Worm (Caenorhabditis elegans) whole organism, young adult: Measurements from ENCODE around the gene C53C7.3.
"Not testable (repeated sequence)": the region's sequence is repeated elsewhere in the genome, so short reads cannot be mapped to it uniquely, and the experiment has no call there.

ENCODE experiments used
- B0019.2 ChIP-seq: fragments of 200-800 bp; sonication (Bioruptor generic); conservative IDR thresholded peaks from 2 replicates; pipeline ENCODE4 v1.3.6; 2022; ENCODE audit warnings: missing genetic modification reagents, missing genetic modification characterization, missing compliant biosample characterization
- B0035.1 ChIP-seq: sonication (generic microtip); optimal IDR thresholded peaks from 2 replicates; lab custom pipeline; 2016; ENCODE audit warnings: missing genetic modification characterization, mild to moderate bottlenecking, missing compliant biosample characterization, missing genotype, missing genetic modification reagents
- B0261.1 ChIP-seq: sonication (generic microtip); optimal IDR thresholded peaks from 2 replicates; lab custom pipeline; 2016; ENCODE audit warnings: mild to moderate bottlenecking, missing genetic modification characterization, moderate library complexity, missing compliant biosample characterization
- D2030.7 ChIP-seq: fragments of 200-800 bp; sonication (Bioruptor generic); IDR thresholded peaks from 2 replicates; pipeline ENCODE4 v1.3.6; 2022; ENCODE audit warnings: missing genetic modification reagents, missing genetic modification characterization, missing compliant biosample characterization
- F37B4.10 ChIP-seq: fragments of 200-800 bp; sonication (Bioruptor generic); IDR thresholded peaks from 2 replicates; pipeline ENCODE4 v1.3.6; 2022; ENCODE audit warnings: missing genetic modification characterization, missing compliant biosample characterization
- K12H6.12 ChIP-seq: fragments of 200-800 bp; sonication (Bioruptor generic); optimal IDR thresholded peaks from 2 replicates; lab custom pipeline; 2018; ENCODE audit warnings: mild to moderate bottlenecking, missing genetic modification characterization, missing compliant biosample characterization
- T07F8.4 ChIP-seq: sonication (generic microtip); optimal IDR thresholded peaks from 2 replicates; lab custom pipeline; 2016; ENCODE audit warnings: mild to moderate bottlenecking, missing genetic modification characterization, moderate library complexity, missing compliant biosample characterization
- Y53G8AR.9 ChIP-seq: fragments of 200-800 bp; sonication (Bioruptor generic); conservative IDR thresholded peaks from 2 replicates; pipeline ENCODE4 v1.3.6; 2022; ENCODE audit warnings: missing genetic modification reagents, missing genetic modification characterization, missing compliant biosample characterization
- Y56A3A.18 ChIP-seq: fragments of 200-800 bp; sonication (Bioruptor generic); IDR thresholded peaks from 2 replicates; pipeline ENCODE4 v1.3.6; 2022; ENCODE audit warnings: missing genetic modification reagents, missing genetic modification characterization, missing compliant biosample characterization
- ZK185.1 ChIP-seq: sonication (generic microtip); optimal IDR thresholded peaks from 2 replicates; lab custom pipeline; 2016; ENCODE audit warnings: mild to moderate bottlenecking, missing genetic modification characterization, missing compliant biosample characterization; ENCODE audit not compliant: poor library complexity, severe bottlenecking
- aptf-3 ChIP-seq: fragments of 200-800 bp; sonication (Bioruptor generic); IDR thresholded peaks from 2 replicates; pipeline ENCODE4 v1.3.6; 2022; ENCODE audit warnings: missing genetic modification characterization, missing compliant biosample characterization
- atf-7 ChIP-seq: sonication (generic microtip); optimal IDR thresholded peaks from 2 replicates; lab custom pipeline; 2017; ENCODE audit warnings: mild to moderate bottlenecking, missing genetic modification characterization, missing compliant biosample characterization
- athp-1 ChIP-seq: sonication (generic microtip); optimal IDR thresholded peaks from 2 replicates; lab custom pipeline; 2017; ENCODE audit warnings: mild to moderate bottlenecking, missing genetic modification characterization, missing compliant biosample characterization
- bed-1 ChIP-seq: fragments of 200-800 bp; sonication (Bioruptor generic); IDR thresholded peaks from 2 replicates; pipeline ENCODE4 v1.3.6; 2022; ENCODE audit warnings: missing genetic modification reagents, missing genetic modification characterization, missing compliant biosample characterization
- cebp-1 ChIP-seq, 2 experiments: fragments of 200-800 bp in 1 of 2; sonication (Bioruptor generic) in 1 of 2; sonication (generic microtip) in 1 of 2; IDR thresholded peaks in 1 of 2; optimal IDR thresholded peaks in 1 of 2; 2 replicates each; pipeline versions ENCODE4 v1.3.6 to Lab custom; 2017 to 2022; ENCODE audit warnings: missing compliant biosample characterization in 2 of 2, missing genetic modification characterization in 2 of 2, mild to moderate bottlenecking in 1 of 2, missing genetic modification reagents in 1 of 2, moderate library complexity in 1 of 2
- ceh-91 ChIP-seq: fragments of 200-800 bp; sonication (Bioruptor generic); IDR thresholded peaks from 2 replicates; pipeline ENCODE4 v1.3.6; 2022; ENCODE audit warnings: missing genetic modification reagents, missing genetic modification characterization, missing compliant biosample characterization
- chd-7 ChIP-seq: sonication (generic microtip); optimal IDR thresholded peaks from 2 replicates; lab custom pipeline; 2016; ENCODE audit warnings: mild to moderate bottlenecking, missing genetic modification characterization, moderate library complexity, missing compliant biosample characterization
- dox-1 ChIP-seq: fragments of 200-800 bp; sonication (Bioruptor generic); IDR thresholded peaks from 2 replicates; pipeline ENCODE4 v1.3.6; 2022; ENCODE audit warnings: missing genetic modification reagents, missing genetic modification characterization, missing compliant biosample characterization
- egl-18 ChIP-seq: fragments of 200-800 bp; sonication (Bioruptor generic); IDR thresholded peaks from 2 replicates; pipeline ENCODE4 v1.3.6; 2022; ENCODE audit warnings: missing genetic modification reagents, missing genetic modification characterization, missing compliant biosample characterization
- gei-17 ChIP-seq: fragments of 200-800 bp; sonication (Bioruptor generic); optimal IDR thresholded peaks from 2 replicates; lab custom pipeline; 2018; ENCODE audit warnings: mild to moderate bottlenecking, missing genetic modification characterization, missing compliant biosample characterization
- him-1 ChIP-seq: sonication (generic microtip); optimal IDR thresholded peaks from 2 replicates; lab custom pipeline; 2016; ENCODE audit warnings: missing genotype, missing genetic modification reagents, missing genetic modification characterization, missing compliant biosample characterization
- hlh-26 ChIP-seq: fragments of 200-800 bp; sonication (Bioruptor generic); conservative IDR thresholded peaks from 2 replicates; pipeline ENCODE4 v1.3.6; 2022; ENCODE audit warnings: missing genetic modification reagents, missing genetic modification characterization, missing compliant biosample characterization
- hmg-1.2 ChIP-seq: fragments of 200-800 bp; sonication (Bioruptor generic); IDR thresholded peaks from 2 replicates; pipeline ENCODE4 v1.3.6; 2022; ENCODE audit warnings: missing genetic modification reagents, missing genetic modification characterization, missing compliant biosample characterization
- hrde-1 ChIP-seq: sonication (generic microtip); optimal IDR thresholded peaks from 2 replicates; lab custom pipeline; 2016; ENCODE audit warnings: missing genetic modification characterization, mild to moderate bottlenecking, missing compliant biosample characterization, moderate library complexity, missing genotype, missing genetic modification reagents, borderline replicate concordance
- hsf-1 ChIP-seq: fragments of 200-800 bp; sonication (Bioruptor generic); IDR thresholded peaks from 2 replicates; pipeline ENCODE4 v1.3.6; 2022; ENCODE audit warnings: missing genetic modification reagents, missing genetic modification characterization, missing compliant biosample characterization
- let-526 ChIP-seq: fragments of 200-800 bp; sonication (Bioruptor generic); IDR thresholded peaks from 2 replicates; pipeline ENCODE4 v1.3.6; 2022; ENCODE audit warnings: missing genetic modification reagents, missing genetic modification characterization, missing compliant biosample characterization
- lin-40 ChIP-seq: sonication (generic microtip); optimal IDR thresholded peaks from 2 replicates; lab custom pipeline; 2016; ENCODE audit warnings: missing genetic modification characterization, mild to moderate bottlenecking, missing compliant biosample characterization, missing genotype, missing genetic modification reagents
- lsy-27 ChIP-seq: sonication (generic microtip); optimal IDR thresholded peaks from 2 replicates; lab custom pipeline; 2017; ENCODE audit warnings: missing genetic modification characterization, mild to moderate bottlenecking, missing compliant biosample characterization, antibody characterized with exemption, missing genotype, borderline replicate concordance; ENCODE audit not compliant: insufficient read depth
- madf-10 ChIP-seq: sonication (generic microtip); optimal IDR thresholded peaks from 2 replicates; lab custom pipeline; 2016; ENCODE audit warnings: mild to moderate bottlenecking, missing genetic modification characterization, missing compliant biosample characterization
- mcd-1 ChIP-seq: fragments of 200-800 bp; sonication (Bioruptor generic); IDR thresholded peaks from 2 replicates; pipeline ENCODE4 v1.3.6; 2022; ENCODE audit warnings: missing genetic modification reagents, missing genetic modification characterization, missing compliant biosample characterization
- mes-4 ChIP-seq: sonication (generic microtip); optimal IDR thresholded peaks from 2 replicates; lab custom pipeline; 2016; ENCODE audit warnings: missing genotype, missing genetic modification characterization, missing compliant biosample characterization
- nfyb-1 ChIP-seq: fragments of 200-800 bp; sonication (Bioruptor generic); IDR thresholded peaks from 2 replicates; pipeline ENCODE4 v1.3.6; 2022; ENCODE audit warnings: missing genetic modification reagents, missing genetic modification characterization, missing compliant biosample characterization
- nhr-27 ChIP-seq: fragments of 200-800 bp; sonication (Bioruptor generic); optimal IDR thresholded peaks from 2 replicates; lab custom pipeline; 2018; ENCODE audit warnings: mild to moderate bottlenecking, missing genetic modification characterization, moderate library complexity, missing compliant biosample characterization
- repo-1 ChIP-seq: sonication (generic microtip); optimal IDR thresholded peaks from 2 replicates; lab custom pipeline; 2017; ENCODE audit warnings: mild to moderate bottlenecking, missing genetic modification characterization, missing compliant biosample characterization
- snpc-1.1 ChIP-seq: sonication (generic microtip); optimal IDR thresholded peaks from 2 replicates; lab custom pipeline; 2017; ENCODE audit warnings: missing genetic modification characterization, mild to moderate bottlenecking, missing compliant biosample characterization, antibody characterized with exemption, moderate library complexity, missing genotype, missing genetic modification reagents; ENCODE audit not compliant: insufficient read depth
- snpc-3.4 ChIP-seq: sonication (generic microtip); optimal IDR thresholded peaks from 2 replicates; lab custom pipeline; 2017; ENCODE audit warnings: missing genetic modification characterization, mild to moderate bottlenecking, missing compliant biosample characterization, antibody characterized with exemption, moderate library complexity, missing genotype, missing genetic modification reagents
- snpc-4 ChIP-seq, 5 experiments: fragments of 150-350 bp in 1 of 5; sonication (generic microtip) in 4 of 5; optimal IDR thresholded peaks; 2 replicates each; lab custom pipeline; 2014 to 2018; ENCODE audit warnings: missing genetic modification characterization in 5 of 5, missing biosample characterization in 3 of 5, antibody characterized with exemption in 2 of 5, mild to moderate bottlenecking in 2 of 5, missing compliant biosample characterization in 2 of 5, missing genotype in 2 of 5, moderate library complexity in 2 of 5, missing genetic modification reagents in 1 of 5
- somi-1 ChIP-seq: fragments of 200-800 bp; sonication (Bioruptor generic); optimal IDR thresholded peaks from 2 replicates; lab custom pipeline; 2018; ENCODE audit warnings: mild to moderate bottlenecking, missing genetic modification characterization, missing compliant biosample characterization
- unc-130 ChIP-seq: sonication (generic microtip); optimal IDR thresholded peaks from 2 replicates; lab custom pipeline; 2016; ENCODE audit warnings: missing genetic modification reagents, missing genetic modification characterization, missing compliant biosample characterization
- zim-3 ChIP-seq: sonication (generic microtip); optimal IDR thresholded peaks from 2 replicates; lab custom pipeline; 2017; ENCODE audit warnings: mild to moderate bottlenecking, missing genetic modification characterization, moderate library complexity, missing compliant biosample characterization
- ztf-22 ChIP-seq: fragments of 200-800 bp; sonication (Bioruptor generic); optimal IDR thresholded peaks from 2 replicates; lab custom pipeline; 2018; ENCODE audit warnings: mild to moderate bottlenecking, missing genetic modification characterization, moderate library complexity, missing compliant biosample characterization
- ztf-26 ChIP-seq: sonication (generic microtip); optimal IDR thresholded peaks from 2 replicates; lab custom pipeline; 2017; ENCODE audit warnings: missing genetic modification characterization, missing compliant biosample characterization
- ztf-28 ChIP-seq: fragments of 200-800 bp; sonication (Bioruptor generic); IDR thresholded peaks from 2 replicates; pipeline ENCODE4 v1.3.6; 2022; ENCODE audit warnings: missing genetic modification reagents, missing genetic modification characterization, missing compliant biosample characterization
- ztf-3 ChIP-seq: fragments of 200-800 bp; sonication (Bioruptor generic); optimal IDR thresholded peaks from 2 replicates; lab custom pipeline; 2018; ENCODE audit warnings: mild to moderate bottlenecking, missing genetic modification characterization, missing compliant biosample characterization
- ztf-6 ChIP-seq: fragments of 200-800 bp; sonication (Bioruptor generic); IDR thresholded peaks from 2 replicates; pipeline ENCODE4 v1.3.6; 2022; ENCODE audit warnings: missing genetic modification reagents, missing genetic modification characterization, missing compliant biosample characterization

Gene C53C7.3

DNA sequence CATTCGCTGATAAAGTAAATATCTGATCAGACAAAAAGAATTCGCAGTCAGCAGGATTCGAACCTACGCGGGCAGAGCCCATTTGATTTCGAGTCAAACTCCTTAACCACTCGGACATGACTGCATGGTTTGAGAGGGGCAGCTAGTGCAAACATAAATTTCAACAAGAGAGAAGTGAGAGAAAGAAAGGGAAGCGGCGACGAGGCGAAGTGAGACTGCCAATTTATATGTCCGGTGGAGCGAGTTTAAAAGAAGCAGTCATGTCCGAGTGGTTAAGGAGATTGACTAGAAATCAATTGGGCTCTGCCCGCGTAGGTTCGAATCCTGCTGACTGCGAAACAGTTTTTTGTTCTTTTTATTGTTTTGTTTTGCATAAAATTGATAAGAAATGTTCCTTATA, 2.0 kb upstream of the C53C7.3 start (continued):
- peak; percentile 88 for TF ChIP-seq B0035.1 (tag; lab: Kevin White, UChicago)
- TF ChIP-seq madf-10 (tag; lab: Kevin White, UChicago), result peak; percentile 87
- TF ChIP-seq mes-4 (tag; lab: Kevin White, UChicago), result peak; percentile 48
- TF ChIP-seq ceh-91 (GFP tag; lab: Robert Waterston, UW), result 0 out of 2 replicates have a peak, but pooled peaks have one; percentile 24
- peak; percentile 88 for TF ChIP-seq ztf-26 (tag; lab: Kevin White, UChicago)
- peak; percentile 68 for TF ChIP-seq let-526 (GFP tag; lab: Robert Waterston, UW)
- TF ChIP-seq ztf-6 (GFP tag; lab: Robert Waterston, UW), result peak; percentile 9; the same call in 1 of the 2 replicates
- peak; percentile 75 for TF ChIP-seq athp-1
- TF ChIP-seq hrde-1 (tag; lab: Kevin White, UChicago), result peak; percentile 82
- 0 out of 2 replicates have a peak, but pooled peaks have one; percentile 73 for TF ChIP-seq F37B4.10
- peak; percentile 38 for TF ChIP-seq snpc-1.1 (tag; lab: Kevin White, UChicago)
- TF ChIP-seq lin-40, result peak; percentile 95
- TF ChIP-seq somi-1 (GFP tag; lab: Kevin White, UChicago), result peak; percentile 73
- peak; percentile 51; the same call in 1 of the 2 replicates for TF ChIP-seq B0019.2 (GFP tag; lab: Robert Waterston, UW)
- TF ChIP-seq hsf-1 (GFP tag; lab: Robert Waterston, UW), result peak; percentile 62; the same call in 1 of the 2 replicates
- TF ChIP-seq aptf-3, result 0 out of 2 replicates have a peak, but pooled peaks have one; percentile 86
- peak; percentile 94 for TF ChIP-seq Y56A3A.18 (GFP tag; lab: Robert Waterston, UW)
- peak; percentile 85 for TF ChIP-seq snpc-4 (GFP tag; optimal IDR thresholded peaks at IDR 0.05; lab: Kevin White, UChicago)
- TF ChIP-seq snpc-4 (tag; optimal IDR thresholded peaks at IDR 0.05; lab: Kevin White, UChicago), result peak in 3 of 4 experiments; percentile 77 to 83 (median 82)
- TF ChIP-seq hmg-1.2, result peak; percentile 96
- peak; percentile 82; the same call in 1 of the 2 replicates for TF ChIP-seq bed-1 (GFP tag; lab: Robert Waterston, UW)
- peak; percentile 74 for TF ChIP-seq atf-7 (tag; lab: Kevin White, UChicago)
- peak; percentile 86 for TF ChIP-seq lsy-27
- TF ChIP-seq mcd-1 (GFP tag; lab: Robert Waterston, UW), result peak; percentile 82
- TF ChIP-seq dox-1 (GFP tag; lab: Robert Waterston, UW), result peak; percentile 96
- peak; percentile 9 for TF ChIP-seq ztf-3 (GFP tag; lab: Kevin White, UChicago)
- TF ChIP-seq zim-3 (tag; lab: Kevin White, UChicago), result peak; percentile 96
- peak; percentile 89 for TF ChIP-seq D2030.7 (GFP tag; lab: Robert Waterston, UW)
- TF ChIP-seq ztf-28 (GFP tag; lab: Robert Waterston, UW), result peak; percentile 86
- TF ChIP-seq repo-1 (tag; lab: Kevin White, UChicago), result peak; percentile 93
- TF ChIP-seq snpc-3.4, result peak; percentile 90
- TF ChIP-seq gei-17, result peak; percentile 84
- TF ChIP-seq nhr-27 (tag; lab: Kevin White, UChicago), result peak; percentile 85
- TF ChIP-seq egl-18 (GFP tag; lab: Robert Waterston, UW), result peak; percentile 79; the same call in 1 of the 2 replicates
- 0 out of 2 replicates have a peak, but pooled peaks have one; percentile 51 for TF ChIP-seq hlh-26
- peak; percentile 93 for TF ChIP-seq him-1 (tag; lab: Kevin White, UChicago)
- peak; percentile 79 for TF ChIP-seq T07F8.4 (tag; lab: Kevin White, UChicago)
- TF ChIP-seq cebp-1 (GFP tag; IDR thresholded peaks at IDR 0.05; lab: Robert Waterston, UW), result peak; percentile 76
- TF ChIP-seq cebp-1 (tag; optimal IDR thresholded peaks at IDR 0.05; lab: Kevin White, UChicago), result not testable (repeated sequence)
- peak; percentile 76 for TF ChIP-seq K12H6.12 (tag; lab: Kevin White, UChicago)
- TF ChIP-seq nfyb-1 (GFP tag; lab: Robert Waterston, UW), result peak; percentile 96
- TF ChIP-seq chd-7 (tag; lab: Kevin White, UChicago), result peak; percentile 91
- TF ChIP-seq ztf-22 (GFP tag; lab: Kevin White, UChicago), result peak; percentile 46
- peak; percentile 94 for TF ChIP-seq ZK185.1 (tag; lab: Kevin White, UChicago)
- peak; percentile 55 for TF ChIP-seq unc-130 (GFP tag; lab: Kevin White, UChicago)
- TF ChIP-seq Y53G8AR.9 (GFP tag; lab: Robert Waterston, UW), result peak; percentile 90
- peak; percentile 100 for TF ChIP-seq B0261.1
